Fruit fly (Drosophila melanogaster) whole organism, embryonic: Measurements from ENCODE around the gene CG42494.
A peak's percentile ranks its signal among the peaks of the same experiment; 100 is the strongest.

ENCODE experiments used
- Abd-B ChIP-seq: fragments of 200-800 bp; sonication (Bioruptor generic); optimal IDR thresholded peaks from 2 replicates; lab custom pipeline; 2018; ENCODE audit warnings: missing biosample characterization, mild to moderate bottlenecking, missing genetic modification characterization, moderate library complexity
- Atf3 ChIP-seq: fragments of 200-800 bp; sonication (Bioruptor generic); optimal IDR thresholded peaks from 3 replicates; lab custom pipeline; 2016; ENCODE audit warnings: missing biosample characterization, missing genetic modification characterization
- CG10147 ChIP-seq: fragments of 200-800 bp; sonication (Bioruptor generic); optimal IDR thresholded peaks from 2 replicates; lab custom pipeline; 2019; ENCODE audit warnings: missing biosample characterization, mild to moderate bottlenecking, missing genetic modification characterization, moderate library complexity
- CG10209 ChIP-seq: fragments of 200-800 bp; sonication (Bioruptor generic); optimal IDR thresholded peaks from 3 replicates; lab custom pipeline; 2017; ENCODE audit warnings: missing biosample characterization, mild to moderate bottlenecking, missing genetic modification characterization, missing genetic modification reagents
- CG11456 ChIP-seq: fragments of 200-800 bp; sonication (Bioruptor generic); IDR thresholded peaks from 3 replicates; pipeline ENCODE4 v1.3.6; 2022; ENCODE audit warnings: missing biosample characterization, missing genetic modification characterization
- CG11560 ChIP-seq: fragments of 200-800 bp; sonication (Bioruptor generic); IDR thresholded peaks from 3 replicates; pipeline ENCODE4 v1.3.6; 2022; ENCODE audit warnings: missing biosample characterization, missing genetic modification characterization
- CG12769 ChIP-seq: fragments of 200-800 bp; sonication (Bioruptor generic); optimal IDR thresholded peaks from 2 replicates; lab custom pipeline; 2019; ENCODE audit warnings: missing biosample characterization, mild to moderate bottlenecking, missing genetic modification characterization, moderate library complexity
- CG17359 ChIP-seq: fragments of 200-800 bp; sonication (Bioruptor generic); optimal IDR thresholded peaks from 3 replicates; lab custom pipeline; 2018; ENCODE audit warnings: missing biosample characterization, mild to moderate bottlenecking, missing genetic modification characterization, moderate library complexity
- CG18476 ChIP-seq: fragments of 200-800 bp; sonication (Bioruptor generic); optimal IDR thresholded peaks from 2 replicates; lab custom pipeline; 2016; ENCODE audit warnings: missing biosample characterization, mild to moderate bottlenecking, missing genetic modification characterization
- CG18599 ChIP-seq: fragments of 200-800 bp; sonication (Bioruptor generic); optimal IDR thresholded peaks from 3 replicates; lab custom pipeline; 2017; ENCODE audit warnings: missing biosample characterization, missing genetic modification characterization, mild to moderate bottlenecking, moderate library complexity, missing genetic modification reagents
- CG2120 ChIP-seq: fragments of 200-800 bp; sonication (Bioruptor generic); optimal IDR thresholded peaks from 3 replicates; lab custom pipeline; 2016; ENCODE audit warnings: missing biosample characterization, missing genetic modification characterization
- CG2875 ChIP-seq: fragments of 200-800 bp; sonication (Bioruptor generic); optimal IDR thresholded peaks from 2 replicates; lab custom pipeline; 2017; ENCODE audit warnings: missing biosample characterization, mild to moderate bottlenecking, missing genetic modification characterization, missing genetic modification reagents
- CG3065 ChIP-seq: fragments of 200-800 bp; sonication (Bioruptor generic); optimal IDR thresholded peaks from 2 replicates; lab custom pipeline; 2016; ENCODE audit warnings: missing biosample characterization, missing genetic modification characterization
- CG33213 ChIP-seq: fragments of 200-800 bp; sonication (Bioruptor generic); optimal IDR thresholded peaks from 3 replicates; lab custom pipeline; 2016; ENCODE audit warnings: missing biosample characterization, missing genetic modification characterization
- CG5953 ChIP-seq: fragments of 200-800 bp; sonication (Bioruptor generic); IDR thresholded peaks from 2 replicates; pipeline ENCODE4 v1.3.6; 2022; ENCODE audit warnings: missing biosample characterization, missing genetic modification characterization
- CG6765 ChIP-seq: fragments of 200-800 bp; sonication (Bioruptor generic); optimal IDR thresholded peaks from 3 replicates; lab custom pipeline; 2017; ENCODE audit warnings: missing biosample characterization, mild to moderate bottlenecking, missing genetic modification characterization
- CG8478 ChIP-seq: fragments of >200 bp; optimal IDR thresholded peaks from 2 replicates; lab custom pipeline; 2018
- CG8765 ChIP-seq: fragments of 200-800 bp; sonication (Bioruptor generic); IDR thresholded peaks from 2 replicates; pipeline ENCODE4 v1.3.6; 2022; ENCODE audit warnings: missing biosample characterization, missing genetic modification characterization
- CG9876 ChIP-seq: fragments of 200-800 bp; sonication (Bioruptor generic); optimal IDR thresholded peaks from 2 replicates; lab custom pipeline; 2016; ENCODE audit warnings: missing biosample characterization, missing genetic modification characterization
- Doc2 ChIP-seq: fragments of 200-800 bp; sonication (Bioruptor generic); IDR thresholded peaks from 2 replicates; pipeline ENCODE4 v1.3.6; 2022; ENCODE audit warnings: missing biosample characterization, missing genetic modification characterization
- Fer1 ChIP-seq: fragments of 200-800 bp; sonication (Bioruptor generic); optimal IDR thresholded peaks from 2 replicates; lab custom pipeline; 2017; ENCODE audit warnings: missing biosample characterization, mild to moderate bottlenecking, missing genetic modification characterization
- Fer3 ChIP-seq: fragments of 200-800 bp; sonication (Bioruptor generic); optimal IDR thresholded peaks from 2 replicates; lab custom pipeline; 2018; ENCODE audit warnings: missing biosample characterization, mild to moderate bottlenecking, missing genetic modification characterization, moderate library complexity
- Hr3 ChIP-seq: fragments of 200-800 bp; sonication (Bioruptor generic); optimal IDR thresholded peaks from 3 replicates; lab custom pipeline; 2016; ENCODE audit warnings: missing biosample characterization, missing genetic modification characterization
- Hr39 ChIP-seq: fragments of >200 bp; optimal IDR thresholded peaks from 2 replicates; lab custom pipeline; 2017
- Lim3 ChIP-seq: fragments of 200-800 bp; sonication (Bioruptor generic); IDR thresholded peaks from 2 replicates; pipeline ENCODE4 v1.3.6; 2022; ENCODE audit warnings: missing biosample characterization, missing genetic modification characterization
- Mrtf ChIP-seq: fragments of 200-800 bp; sonication (Bioruptor generic); IDR thresholded peaks from 3 replicates; pipeline ENCODE4 v1.3.6; 2022; ENCODE audit warnings: missing biosample characterization, missing genetic modification characterization
- Ptx1 ChIP-seq: fragments of 200-800 bp; sonication (Bioruptor generic); IDR thresholded peaks from 2 replicates; pipeline ENCODE4 v1.3.6; 2022; ENCODE audit warnings: missing biosample characterization, missing genetic modification characterization
- amos ChIP-seq: fragments of 200-800 bp; sonication (Bioruptor generic); IDR thresholded peaks from 2 replicates; pipeline ENCODE4 v1.3.6; 2022; ENCODE audit warnings: missing biosample characterization, missing genetic modification characterization; ENCODE audit not compliant: partially characterized antibody
- ap ChIP-seq: fragments of 200-800 bp; sonication (Bioruptor generic); IDR thresholded peaks from 2 replicates; pipeline ENCODE4 v1.3.6; 2022; ENCODE audit warnings: missing biosample characterization, missing genetic modification characterization
- az2 ChIP-seq: fragments of 200-800 bp; sonication (Bioruptor generic); optimal IDR thresholded peaks from 3 replicates; lab custom pipeline; 2016; ENCODE audit warnings: missing biosample characterization, missing genetic modification characterization
- bsh ChIP-seq, 2 experiments: fragments of 200-800 bp; sonication (Bioruptor generic); optimal IDR thresholded peaks; 2 replicates each; lab custom pipeline; 2017 to 2018; ENCODE audit warnings: mild to moderate bottlenecking in 2 of 2, missing biosample characterization in 2 of 2, missing genetic modification characterization in 2 of 2, moderate library complexity in 1 of 2
- chm ChIP-seq: fragments of 200-800 bp; sonication (Bioruptor generic); IDR thresholded peaks from 2 replicates; pipeline ENCODE4 v1.3.6; 2022; ENCODE audit warnings: missing biosample characterization, missing genetic modification characterization
- croc ChIP-seq: fragments of 200-800 bp; sonication (Bioruptor generic); conservative IDR thresholded peaks from 3 replicates; pipeline ENCODE4 v1.3.6; 2022; ENCODE audit warnings: missing biosample characterization, missing genetic modification characterization
- crol ChIP-seq: fragments of 200-800 bp; sonication (Bioruptor generic); IDR thresholded peaks from 2 replicates; pipeline ENCODE4 v1.3.6; 2022; ENCODE audit warnings: missing biosample characterization, missing genetic modification characterization
- crp ChIP-seq, 2 experiments: fragments of 200-800 bp; sonication (Bioruptor generic); optimal IDR thresholded peaks; 2 replicates in 1 of 2; 3 replicates in 1 of 2; lab custom pipeline; 2017; ENCODE audit warnings: missing biosample characterization in 2 of 2, missing genetic modification characterization in 2 of 2, mild to moderate bottlenecking in 1 of 2, moderate library complexity in 1 of 2
- esg ChIP-seq: fragments of 200-800 bp; sonication (Bioruptor generic); conservative IDR thresholded peaks from 2 replicates; pipeline ENCODE4 v1.3.6; 2022; ENCODE audit warnings: missing biosample characterization, missing genetic modification characterization
- ham ChIP-seq: fragments of 200-800 bp; sonication (Bioruptor generic); IDR thresholded peaks from 2 replicates; pipeline ENCODE4 v1.3.6; 2022; ENCODE audit warnings: missing biosample characterization, missing genetic modification characterization
- jing ChIP-seq: fragments of 200-800 bp; sonication (Bioruptor generic); optimal IDR thresholded peaks from 2 replicates; lab custom pipeline; 2018; ENCODE audit warnings: missing biosample characterization, mild to moderate bottlenecking, missing genetic modification characterization
- kay ChIP-seq: fragments of 200-800 bp; sonication (Bioruptor generic); optimal IDR thresholded peaks from 2 replicates; lab custom pipeline; 2016; ENCODE audit warnings: missing biosample characterization, missing genetic modification characterization
- lab ChIP-seq: fragments of 200-800 bp; sonication (Bioruptor generic); optimal IDR thresholded peaks from 3 replicates; lab custom pipeline; 2017; ENCODE audit warnings: missing biosample characterization, missing genetic modification characterization, mild to moderate bottlenecking, moderate library complexity, missing genetic modification reagents
- nerfin-2 ChIP-seq: fragments of 200-800 bp; sonication (Bioruptor generic); IDR thresholded peaks from 2 replicates; pipeline ENCODE4 v1.3.6; 2022; ENCODE audit warnings: missing biosample characterization, missing genetic modification characterization; ENCODE audit not compliant: partially characterized antibody
- odd ChIP-seq: fragments of 200-800 bp; sonication (Bioruptor generic); optimal IDR thresholded peaks from 2 replicates; lab custom pipeline; 2017; ENCODE audit warnings: missing biosample characterization, mild to moderate bottlenecking, missing genetic modification characterization
- p53 ChIP-seq: fragments of 200-800 bp; sonication (Bioruptor generic); optimal IDR thresholded peaks from 2 replicates; lab custom pipeline; 2016; ENCODE audit warnings: missing biosample characterization, missing genetic modification characterization
- pho ChIP-seq: fragments of 200-800 bp; sonication (Bioruptor generic); optimal IDR thresholded peaks from 2 replicates; lab custom pipeline; 2016; ENCODE audit warnings: missing biosample characterization, missing genetic modification characterization
- sisA ChIP-seq: fragments of 200-800 bp; sonication (Bioruptor generic); IDR thresholded peaks from 2 replicates; pipeline ENCODE4 v1.3.6; 2022; ENCODE audit warnings: missing biosample characterization, missing genetic modification characterization
- sna ChIP-seq: fragments of 200-800 bp; sonication (Bioruptor generic); IDR thresholded peaks from 2 replicates; pipeline ENCODE4 v1.3.6; 2022; ENCODE audit warnings: missing biosample characterization, missing genetic modification characterization; ENCODE audit not compliant: partially characterized antibody
- sr ChIP-seq: fragments of 200-800 bp; sonication (Bioruptor generic); IDR thresholded peaks from 3 replicates; pipeline ENCODE4 v1.3.6; 2022; ENCODE audit warnings: missing biosample characterization, missing genetic modification characterization
- tio ChIP-seq: fragments of 200-800 bp; sonication (Bioruptor generic); optimal IDR thresholded peaks from 2 replicates; lab custom pipeline; 2017; ENCODE audit warnings: missing biosample characterization, missing genetic modification characterization, inconsistent platforms
- ttk ChIP-seq: fragments of 200-800 bp; sonication (Bioruptor generic); IDR thresholded peaks from 2 replicates; pipeline ENCODE4 v2.1.2; 2022; ENCODE audit warnings: missing biosample characterization, missing genetic modification characterization

Gene CG42494

DNA sequence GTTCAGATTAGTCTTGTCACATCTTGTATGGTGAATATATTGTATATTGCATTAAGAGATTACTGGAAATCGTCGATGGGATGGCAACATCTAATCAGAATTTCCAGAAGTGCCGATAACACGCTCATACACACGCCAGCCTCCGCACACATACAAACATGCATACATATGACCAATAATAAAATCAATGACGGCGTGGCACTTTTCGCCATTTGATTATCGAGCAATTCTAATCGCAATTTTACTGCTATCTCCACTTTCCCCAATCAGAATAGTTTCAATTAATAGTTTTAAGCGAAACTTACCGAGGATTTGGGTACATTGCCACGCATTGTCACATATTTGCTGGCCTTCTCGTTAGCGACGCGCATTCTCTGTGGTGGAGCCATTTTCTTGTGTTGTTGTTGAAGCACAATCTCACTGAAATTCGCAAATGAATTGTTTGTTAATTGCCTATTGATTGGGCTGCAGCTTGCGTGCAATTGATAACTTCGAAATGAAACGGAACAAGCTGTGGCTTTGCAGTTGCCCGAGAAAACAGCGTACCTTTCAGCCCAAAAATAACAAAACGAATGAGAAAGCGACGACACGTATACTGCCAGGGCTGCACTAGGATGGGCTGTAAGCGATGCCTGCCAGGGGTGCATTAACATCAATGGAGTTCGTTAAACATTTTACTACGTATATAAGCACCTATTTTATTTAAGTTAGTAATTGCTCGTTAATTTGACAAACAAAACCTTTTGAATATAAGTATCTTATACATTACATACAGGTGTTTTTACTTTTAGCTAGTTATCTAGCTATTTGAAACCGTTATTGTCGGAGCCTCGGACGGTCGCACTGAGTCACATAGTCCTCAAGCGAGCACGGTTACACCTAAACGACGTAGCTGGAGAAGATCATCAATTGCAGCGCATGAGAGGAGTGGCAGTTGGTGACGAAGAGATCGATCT, 14.5 kb downstream of the CG42494 start, which contains the start of the genes CG32276 and gry (continued):
- peak; percentile 77 for TF ChIP-seq Fer1 (GFP tag; lab: Kevin White, UChicago)
- peak; percentile 77 for TF ChIP-seq Ptx1 (GFP tag; lab: Robert Waterston, UW)
- peak in 1 of 2 experiments; percentile 60 for TF ChIP-seq crp (GFP tag; optimal IDR thresholded peaks at IDR 0.05; lab: Kevin White, UChicago)
- TF ChIP-seq Mrtf = no peak
- TF ChIP-seq CG11456 (GFP tag; lab: Robert Waterston, UW) = peak; percentile 82
- TF ChIP-seq CG8478 = no peak
- no peak for TF ChIP-seq crol
- TF ChIP-seq esg = peak; percentile 65
- TF ChIP-seq CG33213 (GFP tag; lab: Kevin White, UChicago) = peak; percentile 81
- peak; percentile 63 for TF ChIP-seq Atf3 (GFP tag; lab: Kevin White, UChicago)
- TF ChIP-seq ham (GFP tag; lab: Robert Waterston, UW) = no peak
- peak; percentile 43 for TF ChIP-seq Abd-B (GFP tag; lab: Kevin White, UChicago)
- no peak for TF ChIP-seq sna (GFP tag; lab: Robert Waterston, UW)
- peak; percentile 83 for TF ChIP-seq kay (GFP tag; lab: Kevin White, UChicago)
- no peak for TF ChIP-seq CG10147 (GFP tag; lab: Kevin White, UChicago)
- peak; percentile 87 for TF ChIP-seq lab (GFP tag; lab: Kevin White, UChicago)
- peak; percentile 58 for TF ChIP-seq p53 (GFP tag; lab: Kevin White, UChicago)
- peak; percentile 55 for TF ChIP-seq CG9876 (GFP tag; lab: Kevin White, UChicago)
- TF ChIP-seq nerfin-2 (GFP tag; lab: Robert Waterston, UW) = no peak
- no peak; the same call in 2 of the 3 replicates for TF ChIP-seq sr (GFP tag; lab: Robert Waterston, UW)
- TF ChIP-seq CG18599 (GFP tag; lab: Kevin White, UChicago) = peak; percentile 87
- TF ChIP-seq Hr39 = no peak
- TF ChIP-seq CG2120 (GFP tag; lab: Kevin White, UChicago) = peak; percentile 90
- TF ChIP-seq CG6765 (GFP tag; lab: Kevin White, UChicago) = no peak
- no peak for TF ChIP-seq CG11560
- peak; percentile 71 for TF ChIP-seq CG18476 (GFP tag; lab: Kevin White, UChicago)
- no peak for TF ChIP-seq CG12769 (tag; lab: Kevin White, UChicago)
- TF ChIP-seq az2 (GFP tag; lab: Kevin White, UChicago) = peak; percentile 79
- TF ChIP-seq amos (GFP tag; lab: Robert Waterston, UW) = no peak; the same call in 1 of the 2 replicates
- TF ChIP-seq ttk (GFP tag; lab: Robert Waterston, UW) = peak; percentile 25; the same call in 1 of the 2 replicates
- peak; percentile 70 for TF ChIP-seq Hr3
- peak; percentile 79 for TF ChIP-seq pho (GFP tag; lab: Kevin White, UChicago)
- TF ChIP-seq CG8765 (GFP tag; lab: Robert Waterston, UW) = peak; percentile 71
- no peak for TF ChIP-seq jing (GFP tag; lab: Kevin White, UChicago)
- TF ChIP-seq ap (GFP tag; lab: Robert Waterston, UW) = peak; percentile 82
- peak; percentile 64 for TF ChIP-seq CG10209 (GFP tag; lab: Kevin White, UChicago)
- TF ChIP-seq bsh (GFP tag; optimal IDR thresholded peaks at IDR 0.05; lab: Kevin White, UChicago) = peak in 1 of 2 experiments; percentile 66
- no peak for TF ChIP-seq CG5953 (GFP tag; lab: Robert Waterston, UW)
- no peak for TF ChIP-seq odd (GFP tag; lab: Kevin White, UChicago)
- peak; percentile 62; the same call in 1 of the 2 replicates for TF ChIP-seq sisA (GFP tag; lab: Robert Waterston, UW)
- no peak for TF ChIP-seq croc (GFP tag; lab: Robert Waterston, UW)
- TF ChIP-seq CG2875 = no peak
- TF ChIP-seq CG3065 (GFP tag; lab: Kevin White, UChicago) = peak; percentile 50
- TF ChIP-seq chm (GFP tag; lab: Robert Waterston, UW) = peak; percentile 74
- TF ChIP-seq Doc2 = no peak
- TF ChIP-seq Lim3 (GFP tag; lab: Robert Waterston, UW) = no peak
- no peak for TF ChIP-seq tio (GFP tag; lab: Kevin White, UChicago)
- TF ChIP-seq CG17359 (tag; lab: Kevin White, UChicago) = peak; percentile 62
- TF ChIP-seq Fer3 (tag; lab: Kevin White, UChicago) = peak; percentile 72
